Worm (Caenorhabditis elegans) whole organism, late embryonic: ENCODE results near the gene F18A11.5.

Source experiments
- K02D7.2 ChIP-seq: sonication (generic microtip); optimal IDR thresholded peaks from 2 replicates; lab custom pipeline; 2017; ENCODE audit warnings: mild to moderate bottlenecking, missing genetic modification characterization, missing compliant biosample characterization
- K09A11.1 ChIP-seq: sonication (generic microtip); optimal IDR thresholded peaks from 2 replicates; lab custom pipeline; 2017; ENCODE audit warnings: antibody characterized with exemption, mild to moderate bottlenecking, missing genetic modification characterization, missing compliant biosample characterization; ENCODE audit not compliant: insufficient read depth
- T23F11.4 ChIP-seq: fragments of 200-800 bp; sonication (Bioruptor generic); optimal IDR thresholded peaks from 2 replicates; lab custom pipeline; 2018; ENCODE audit warnings: mild to moderate bottlenecking, missing genetic modification characterization, missing compliant biosample characterization
- ahr-1 ChIP-seq: sonication (generic microtip); optimal IDR thresholded peaks from 2 replicates; lab custom pipeline; 2016; ENCODE audit warnings: missing genetic modification characterization, missing compliant biosample characterization
- ceh-14 ChIP-seq: sonication (generic microtip); optimal IDR thresholded peaks from 2 replicates; lab custom pipeline; 2016; ENCODE audit warnings: missing genotype, missing genetic modification characterization, missing compliant biosample characterization
- ceh-18 ChIP-seq: sonication (generic microtip); optimal IDR thresholded peaks from 2 replicates; lab custom pipeline; 2016; ENCODE audit warnings: missing genetic modification characterization, missing compliant biosample characterization
- ceh-2 ChIP-seq: sonication (generic microtip); optimal IDR thresholded peaks from 2 replicates; lab custom pipeline; 2016; ENCODE audit warnings: missing genotype, missing genetic modification characterization, missing compliant biosample characterization
- ceh-30 ChIP-seq: fragments of 150-350 bp; optimal IDR thresholded peaks from 2 replicates; lab custom pipeline; 2014; ENCODE audit warnings: missing biosample characterization, missing genetic modification characterization
- ceh-31 ChIP-seq: sonication (generic microtip); optimal IDR thresholded peaks from 2 replicates; lab custom pipeline; 2016; ENCODE audit warnings: missing genetic modification characterization, missing compliant biosample characterization
- ceh-34 ChIP-seq: sonication (generic microtip); optimal IDR thresholded peaks from 2 replicates; lab custom pipeline; 2016; ENCODE audit warnings: mild to moderate bottlenecking, missing genetic modification characterization, missing compliant biosample characterization
- ceh-45 ChIP-seq: fragments of 200-800 bp; sonication (Bioruptor generic); IDR thresholded peaks from 2 replicates; pipeline ENCODE4 v1.3.6; 2022; ENCODE audit warnings: missing genetic modification reagents, missing genetic modification characterization, missing compliant biosample characterization
- dmd-4 ChIP-seq: sonication (generic microtip); optimal IDR thresholded peaks from 2 replicates; lab custom pipeline; 2016; ENCODE audit warnings: borderline replicate concordance, missing genetic modification characterization, missing compliant biosample characterization
- ets-4 ChIP-seq: sonication (generic microtip); optimal IDR thresholded peaks from 2 replicates; lab custom pipeline; 2016; ENCODE audit warnings: missing genetic modification characterization, missing compliant biosample characterization
- fkh-6 ChIP-seq: sonication (generic microtip); optimal IDR thresholded peaks from 2 replicates; lab custom pipeline; 2016; ENCODE audit warnings: missing genetic modification characterization, missing compliant biosample characterization
- gmeb-2 ChIP-seq: sonication (generic microtip); optimal IDR thresholded peaks from 2 replicates; lab custom pipeline; 2016; ENCODE audit warnings: missing genetic modification characterization, inconsistent platforms, missing compliant biosample characterization
- hlh-13 ChIP-seq: fragments of 200-800 bp; sonication (Bioruptor generic); optimal IDR thresholded peaks from 2 replicates; lab custom pipeline; 2018; ENCODE audit warnings: mild to moderate bottlenecking, missing genetic modification characterization, missing compliant biosample characterization
- hlh-15 ChIP-seq: sonication (generic microtip); optimal IDR thresholded peaks from 2 replicates; lab custom pipeline; 2016; ENCODE audit warnings: missing genetic modification characterization, missing compliant biosample characterization
- hlh-30 ChIP-seq: sonication (generic microtip); optimal IDR thresholded peaks from 2 replicates; lab custom pipeline; 2017; ENCODE audit warnings: antibody characterized with exemption, missing genetic modification characterization, missing compliant biosample characterization; ENCODE audit not compliant: insufficient read depth
- hlh-6 ChIP-seq: sonication (generic microtip); optimal IDR thresholded peaks from 2 replicates; lab custom pipeline; 2016; ENCODE audit warnings: missing genotype, missing genetic modification characterization, missing compliant biosample characterization
- hlh-8 ChIP-seq: sonication (generic microtip); optimal IDR thresholded peaks from 2 replicates; lab custom pipeline; 2016; ENCODE audit warnings: missing genotype, missing genetic modification characterization, missing compliant biosample characterization
- mec-3 ChIP-seq: sonication (generic microtip); optimal IDR thresholded peaks from 2 replicates; lab custom pipeline; 2016; ENCODE audit warnings: borderline replicate concordance, missing genetic modification characterization, missing compliant biosample characterization
- nfya-1 ChIP-seq: sonication (generic microtip); optimal IDR thresholded peaks from 2 replicates; lab custom pipeline; 2017; ENCODE audit warnings: missing genetic modification characterization, mild to moderate bottlenecking, missing compliant biosample characterization, antibody characterized with exemption, moderate library complexity
- nhr-232 ChIP-seq: sonication (generic microtip); optimal IDR thresholded peaks from 2 replicates; lab custom pipeline; 2016; ENCODE audit warnings: missing genetic modification characterization, missing compliant biosample characterization
- odd-2 ChIP-seq: sonication (generic microtip); optimal IDR thresholded peaks from 2 replicates; lab custom pipeline; 2017; ENCODE audit warnings: antibody characterized with exemption, mild to moderate bottlenecking, missing genetic modification characterization, missing compliant biosample characterization
- pha-2 ChIP-seq: sonication (generic microtip); optimal IDR thresholded peaks from 2 replicates; lab custom pipeline; 2017; ENCODE audit warnings: mild to moderate bottlenecking, missing genetic modification characterization, missing compliant biosample characterization
- pqm-1 ChIP-seq: sonication (generic microtip); optimal IDR thresholded peaks from 2 replicates; lab custom pipeline; 2016; ENCODE audit warnings: missing genetic modification characterization, missing compliant biosample characterization
- ref-2 ChIP-seq: sonication (generic microtip); optimal IDR thresholded peaks from 2 replicates; lab custom pipeline; 2016; ENCODE audit warnings: missing genetic modification characterization, missing compliant biosample characterization
- rnt-1 ChIP-seq: sonication (generic microtip); optimal IDR thresholded peaks from 2 replicates; lab custom pipeline; 2016; ENCODE audit warnings: missing genetic modification characterization, missing compliant biosample characterization
- sox-2 ChIP-seq: fragments of 200-800 bp; sonication (Bioruptor generic); IDR thresholded peaks from 2 replicates; pipeline ENCODE4 v1.3.6; 2022; ENCODE audit warnings: missing genetic modification reagents, missing genetic modification characterization, missing compliant biosample characterization
- syd-9 ChIP-seq: sonication (generic microtip); optimal IDR thresholded peaks from 2 replicates; lab custom pipeline; 2016; ENCODE audit warnings: mild to moderate bottlenecking, missing genetic modification characterization, moderate library complexity, missing compliant biosample characterization
- tbx-2 ChIP-seq: sonication (generic microtip); optimal IDR thresholded peaks from 2 replicates; lab custom pipeline; 2016; ENCODE audit warnings: missing genetic modification characterization, missing compliant biosample characterization
- tbx-7 ChIP-seq: sonication (generic microtip); optimal IDR thresholded peaks from 2 replicates; lab custom pipeline; 2016; ENCODE audit warnings: missing genotype, missing genetic modification characterization, missing compliant biosample characterization
- unc-3 ChIP-seq, 2 experiments: fragments of 200-800 bp in 1 of 2; sonication (Bioruptor generic) in 1 of 2; sonication (generic microtip) in 1 of 2; conservative IDR thresholded peaks in 1 of 2; optimal IDR thresholded peaks in 1 of 2; 2 replicates each; pipeline versions ENCODE4 v1.3.6 to Lab custom; 2016 to 2022; ENCODE audit warnings: missing compliant biosample characterization in 2 of 2, missing genetic modification characterization in 2 of 2, missing genetic modification reagents in 1 of 2
- unc-42 ChIP-seq: sonication (generic microtip); optimal IDR thresholded peaks from 2 replicates; lab custom pipeline; 2016; ENCODE audit warnings: missing genotype, missing genetic modification characterization, missing compliant biosample characterization
- unc-55 ChIP-seq: sonication (generic microtip); optimal IDR thresholded peaks from 2 replicates; lab custom pipeline; 2017; ENCODE audit warnings: missing biosample characterization, missing genetic modification reagents, missing genetic modification characterization
- ztf-16 ChIP-seq: sonication (generic microtip); optimal IDR thresholded peaks from 2 replicates; lab custom pipeline; 2017; ENCODE audit warnings: missing genetic modification characterization, missing compliant biosample characterization

Gene F18A11.5

DNA sequence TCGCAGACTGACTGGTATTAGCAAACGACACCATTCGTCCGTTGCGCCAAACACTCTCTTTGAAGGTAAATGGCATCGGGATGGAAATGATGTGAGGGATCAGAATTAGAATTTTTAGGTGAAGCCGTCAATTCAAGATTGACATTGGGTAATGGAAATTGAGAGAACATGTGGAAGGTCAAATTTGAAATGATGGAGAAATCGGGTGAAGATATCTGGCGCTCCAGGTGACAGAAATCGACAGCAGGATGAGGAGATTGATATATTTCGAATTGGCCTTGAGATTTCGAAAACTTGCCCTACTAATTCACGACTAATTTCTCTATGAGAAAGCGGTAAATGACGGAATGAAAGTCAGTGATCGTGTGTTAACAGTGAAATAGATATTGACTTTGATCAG, 8.5 kb upstream of the F18A11.5 start:
- no peak for TF ChIP-seq ets-4 (tag; lab: Kevin White, UChicago)
- no peak for TF ChIP-seq hlh-8 (tag; lab: Kevin White, UChicago)
- no peak for TF ChIP-seq ceh-34 (tag; lab: Kevin White, UChicago)
- no peak for TF ChIP-seq fkh-6 (tag; lab: Kevin White, UChicago)
- TF ChIP-seq dmd-4 (tag; lab: Kevin White, UChicago), result no peak
- TF ChIP-seq syd-9 (tag; lab: Kevin White, UChicago), result no peak
- TF ChIP-seq hlh-6 (tag; lab: Kevin White, UChicago), result no peak
- no peak for TF ChIP-seq ceh-2 (tag; lab: Kevin White, UChicago)
- TF ChIP-seq odd-2 (tag; lab: Kevin White, UChicago), result no peak
- TF ChIP-seq unc-3 (GFP tag; conservative IDR thresholded peaks at IDR 0.05; lab: Robert Waterston, UW), result no peak
- TF ChIP-seq unc-3 (tag; optimal IDR thresholded peaks at IDR 0.05; lab: Kevin White, UChicago), result no peak
- no peak for TF ChIP-seq T23F11.4 (GFP tag; lab: Kevin White, UChicago)
- no peak for TF ChIP-seq nfya-1
- TF ChIP-seq nhr-232 (tag; lab: Kevin White, UChicago), result no peak
- no peak for TF ChIP-seq rnt-1 (tag; lab: Kevin White, UChicago)
- TF ChIP-seq hlh-13 (GFP tag; lab: Kevin White, UChicago), result no peak

DNA sequence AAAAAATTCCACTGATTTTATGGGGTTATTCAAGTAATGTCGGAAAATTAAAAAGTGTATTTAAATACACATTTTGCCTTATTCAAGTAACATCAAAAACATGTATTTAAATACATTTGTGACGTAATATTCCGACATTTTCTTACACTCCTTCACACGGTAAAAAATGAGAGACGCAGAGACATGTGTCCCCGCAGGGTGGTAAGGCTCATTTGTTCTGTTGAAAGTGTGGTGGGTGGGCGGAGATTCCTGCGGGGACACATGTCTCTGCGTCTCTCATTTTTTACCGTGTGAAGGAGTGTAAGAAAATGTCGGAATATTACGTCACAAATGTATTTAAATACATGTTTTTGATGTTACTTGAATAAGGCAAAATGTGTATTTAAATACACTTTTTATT, 2.3 kb upstream of the F18A11.5 start:
- TF ChIP-seq sox-2 (peak; percentile 59), ceh-18 (tag; lab: Kevin White, UChicago) (peak; percentile 49), ceh-31 (tag; lab: Kevin White, UChicago) (peak; percentile 40), ceh-2 (tag; lab: Kevin White, UChicago) (peak; percentile 32), ref-2 (peak; percentile 8), tbx-2 (peak; percentile 47)

DNA sequence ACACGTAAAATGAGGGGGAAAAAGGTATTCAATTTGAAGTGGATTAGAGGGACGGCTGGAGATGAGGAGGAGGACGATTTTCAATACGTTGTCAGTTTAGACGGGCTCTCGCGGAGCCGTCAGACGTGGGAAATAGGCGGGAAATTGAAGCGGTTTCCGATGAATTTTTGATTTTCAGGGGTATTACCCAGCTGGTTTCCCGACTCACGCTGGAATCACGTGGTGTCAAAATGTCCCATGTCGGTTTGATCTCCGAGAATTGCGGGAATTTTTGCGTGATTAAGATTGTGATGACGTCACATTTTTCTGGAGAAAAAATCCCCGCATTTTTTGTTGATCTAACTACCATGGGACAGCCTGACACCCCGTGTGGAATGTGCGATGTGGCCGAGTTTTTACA, 1.4 kb downstream of the F18A11.5 start:
- TF ChIP-seq ztf-16 (tag; lab: Kevin White, UChicago), result no peak
- no peak for TF ChIP-seq ceh-45 (GFP tag; lab: Robert Waterston, UW)
- TF ChIP-seq nfya-1, result no peak
- TF ChIP-seq hlh-30 (tag; lab: Kevin White, UChicago), result peak; percentile 7
- TF ChIP-seq sox-2, result no peak
- no peak for TF ChIP-seq ceh-30 (tag; lab: Kevin White, UChicago)
- TF ChIP-seq gmeb-2 (tag; lab: Kevin White, UChicago), result no peak
- no peak for TF ChIP-seq mec-3 (tag; lab: Kevin White, UChicago)
- TF ChIP-seq tbx-7 (tag; lab: Kevin White, UChicago), result no peak
- no peak for TF ChIP-seq K09A11.1
- TF ChIP-seq ref-2, result peak; percentile 31
- TF ChIP-seq pha-2, result no peak
- no peak for TF ChIP-seq ahr-1 (tag; lab: Kevin White, UChicago)
- TF ChIP-seq pqm-1, result no peak
- no peak for TF ChIP-seq nhr-232 (tag; lab: Kevin White, UChicago)
- TF ChIP-seq unc-42, result peak; percentile 14
- TF ChIP-seq ceh-14, result peak; percentile 9
- TF ChIP-seq ceh-31 (tag; lab: Kevin White, UChicago), result peak; percentile 52
- TF ChIP-seq tbx-2, result no peak
- TF ChIP-seq hlh-15 (tag; lab: Kevin White, UChicago), result no peak

DNA sequence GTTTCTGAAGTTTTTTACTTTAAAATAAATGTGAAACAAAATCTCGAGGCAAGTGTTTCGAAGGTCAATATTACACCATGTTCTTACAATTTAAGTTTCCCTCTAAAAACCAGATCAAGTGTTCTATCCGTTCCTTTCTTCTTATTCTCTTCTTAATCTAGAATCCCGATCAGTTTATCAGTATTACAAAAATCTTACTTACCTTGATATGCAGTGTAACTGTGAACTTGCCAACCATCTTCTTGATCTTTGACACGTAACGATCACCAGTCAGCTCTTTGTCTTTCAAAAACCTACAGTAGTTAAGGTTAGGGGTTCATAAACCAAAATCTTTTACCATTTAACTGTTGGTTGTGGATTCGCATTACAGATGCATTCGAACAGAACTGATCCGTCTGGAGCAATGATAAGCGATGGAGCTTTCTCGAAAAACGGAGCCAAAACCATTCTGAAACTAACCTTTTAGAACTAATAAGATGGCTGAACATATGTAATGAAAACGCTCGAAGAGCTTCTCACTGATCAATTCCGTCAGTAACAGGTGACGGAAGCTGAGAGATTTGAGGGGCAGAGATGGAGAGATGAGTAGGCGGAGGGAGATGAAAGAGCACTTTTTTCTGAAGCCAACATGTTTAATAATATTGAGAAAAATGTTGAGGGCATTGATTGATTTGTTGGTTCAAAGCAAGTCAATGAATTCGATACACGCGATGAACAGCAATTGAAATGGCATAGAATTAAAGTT, 6.2 kb downstream of the F18A11.5 start, which contains the start of gene oig-2:
Gene oig-2, minus strand, starts transcription at position 448 of the 745 bp plus-strand sequence.
- TF ChIP-seq unc-55 (GFP tag; lab: Kevin White, UChicago) (peak; percentile 4), K02D7.2 (tag; lab: Kevin White, UChicago) (no peak)
